Worm (Caenorhabditis elegans): ENCODE measurements around the gene T02G5.14.

DNA sequence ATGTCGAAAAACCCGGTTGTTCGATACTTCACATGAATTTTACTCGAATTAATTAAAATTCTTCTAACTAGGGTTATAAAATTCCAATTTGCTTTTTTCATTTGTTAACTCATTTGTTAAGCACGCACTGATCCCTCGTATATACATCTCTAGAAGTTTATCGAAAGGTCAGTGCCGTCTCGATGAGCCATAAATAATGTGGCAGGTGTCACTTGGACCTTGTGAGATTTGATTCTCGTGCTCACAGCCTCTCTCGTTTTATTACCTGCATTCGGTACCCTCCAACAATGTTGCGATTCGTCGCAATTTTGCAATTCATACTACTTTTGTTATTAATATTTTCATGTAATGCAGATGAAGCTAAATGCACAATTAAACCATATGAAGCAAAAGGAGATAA is 32.2 kb downstream of the T02G5.14 start, which contains the start of gene spon-1:
- TF ChIP-seq sea-2 (GFP tag; optimal IDR thresholded peaks at IDR 0.05) (no peak), ceh-9 (tag; optimal IDR thresholded peaks at IDR 0.05) (no peak), aly-2 (tag; optimal IDR thresholded peaks at IDR 0.05) (no peak), ZK546.5 (tag; optimal IDR thresholded peaks at IDR 0.05) (no peak)
